Worm (Caenorhabditis elegans) whole organism, L1 larva: ENCODE measurements around the gene pcn-1.

ENCODE experiments used
- C04F5.9 ChIP-seq: sonication (generic microtip); optimal IDR thresholded peaks from 2 replicates; lab custom pipeline; 2016; ENCODE audit warnings: missing genetic modification characterization, missing compliant biosample characterization
- C16A3.4 ChIP-seq: fragments of 150-350 bp; optimal IDR thresholded peaks from 2 replicates; lab custom pipeline; 2014; ENCODE audit warnings: missing biosample characterization, missing genetic modification characterization
- Y116A8C.19 ChIP-seq: sonication (generic microtip); optimal IDR thresholded peaks from 2 replicates; lab custom pipeline; 2016; ENCODE audit warnings: missing compliant biosample characterization, missing genetic modification characterization, borderline replicate concordance
- alr-1 ChIP-seq: fragments of 200-800 bp; sonication (Bioruptor generic); optimal IDR thresholded peaks from 2 replicates; lab custom pipeline; 2018; ENCODE audit warnings: borderline replicate concordance, mild to moderate bottlenecking, missing genetic modification characterization, missing compliant biosample characterization
- aly-2 ChIP-seq: fragments of 150-350 bp; optimal IDR thresholded peaks from 2 replicates; lab custom pipeline; 2014; ENCODE audit warnings: missing biosample characterization, missing genetic modification characterization
- ceh-90 ChIP-seq: sonication (generic microtip); optimal IDR thresholded peaks from 2 replicates; lab custom pipeline; 2016; ENCODE audit warnings: missing genetic modification characterization, missing compliant biosample characterization
- dpl-1 ChIP-seq, 3 experiments: fragments of 150-350 bp in 2 of 3; sonication (generic microtip) in 1 of 3; optimal IDR thresholded peaks; 2 replicates each; lab custom pipeline; 2014 to 2017; ENCODE audit warnings: missing biosample characterization in 3 of 3, missing genetic modification characterization in 3 of 3, missing genetic modification reagents in 3 of 3
- dsc-1 ChIP-seq: sonication (generic microtip); optimal IDR thresholded peaks from 2 replicates; lab custom pipeline; 2016; ENCODE audit warnings: mild to moderate bottlenecking, missing genetic modification characterization, missing compliant biosample characterization
- egl-27 ChIP-seq, 2 experiments: fragments of 150-350 bp in 1 of 2; sonication (generic microtip); optimal IDR thresholded peaks; 3 replicates each; lab custom pipeline; 2017 to 2018; ENCODE audit warnings: missing biosample characterization in 2 of 2, missing genetic modification characterization in 2 of 2, missing genetic modification reagents in 2 of 2
- elt-2 ChIP-seq: sonication (generic microtip); optimal IDR thresholded peaks from 2 replicates; lab custom pipeline; 2016; ENCODE audit warnings: missing genetic modification characterization, mild to moderate bottlenecking, inconsistent platforms, missing compliant biosample characterization, missing genetic modification reagents
- elt-3 ChIP-seq, 6 experiments: fragments of 150-350 bp in 1 of 6; sonication (generic microtip); optimal IDR thresholded peaks; 2 replicates each; lab custom pipeline; 2017 to 2018; ENCODE audit warnings: missing biosample characterization in 6 of 6, missing genetic modification characterization in 6 of 6, inconsistent platforms in 1 of 6
- ets-5 ChIP-seq: fragments of 200-800 bp; sonication (Bioruptor generic); IDR thresholded peaks from 2 replicates; pipeline ENCODE4 v1.3.6; 2022; ENCODE audit warnings: missing genetic modification characterization, missing compliant biosample characterization
- fkh-10 ChIP-seq: sonication (generic microtip); optimal IDR thresholded peaks from 2 replicates; lab custom pipeline; 2017; ENCODE audit warnings: missing biosample characterization, missing genetic modification reagents, missing genetic modification characterization
- fkh-4 ChIP-seq: sonication (generic microtip); optimal IDR thresholded peaks from 2 replicates; lab custom pipeline; 2016; ENCODE audit warnings: missing compliant biosample characterization, missing genetic modification characterization, borderline replicate concordance
- fkh-8 ChIP-seq: sonication (generic microtip); optimal IDR thresholded peaks from 2 replicates; lab custom pipeline; 2016; ENCODE audit warnings: mild to moderate bottlenecking, missing genetic modification characterization, missing compliant biosample characterization
- fos-1 ChIP-seq: fragments of 150-350 bp; optimal IDR thresholded peaks from 2 replicates; lab custom pipeline; 2014; ENCODE audit warnings: missing biosample characterization, missing genetic modification characterization
- hpl-2 ChIP-seq: fragments of 150-350 bp; optimal IDR thresholded peaks from 2 replicates; lab custom pipeline; 2014; ENCODE audit warnings: missing biosample characterization, missing genetic modification reagents, missing genetic modification characterization
- irx-1 ChIP-seq: sonication (generic microtip); optimal IDR thresholded peaks from 2 replicates; lab custom pipeline; 2016; ENCODE audit warnings: missing genetic modification characterization, missing compliant biosample characterization
- isw-1 ChIP-seq: fragments of 200-800 bp; sonication (Bioruptor generic); IDR thresholded peaks from 2 replicates; pipeline ENCODE4 v1.3.6; 2022; ENCODE audit warnings: missing genetic modification characterization, missing compliant biosample characterization
- jun-1 ChIP-seq: fragments of 150-350 bp; optimal IDR thresholded peaks from 2 replicates; lab custom pipeline; 2014; ENCODE audit warnings: missing biosample characterization, missing genetic modification reagents, missing genetic modification characterization
- lin-13 ChIP-seq: fragments of 150-350 bp; optimal IDR thresholded peaks from 2 replicates; lab custom pipeline; 2014; ENCODE audit warnings: missing biosample characterization, missing genetic modification reagents, missing genetic modification characterization
- lin-14 ChIP-seq: fragments of 200-800 bp; sonication (Bioruptor generic); optimal IDR thresholded peaks from 2 replicates; lab custom pipeline; 2018; ENCODE audit warnings: mild to moderate bottlenecking, missing genetic modification characterization, moderate library complexity, missing compliant biosample characterization
- lin-15B ChIP-seq: fragments of 150-350 bp; sonication (generic microtip); optimal IDR thresholded peaks from 3 replicates; lab custom pipeline; 2014; ENCODE audit warnings: missing biosample characterization, missing genetic modification characterization
- lin-35 ChIP-seq, 2 experiments: fragments of 150-350 bp; optimal IDR thresholded peaks; 2 replicates each; lab custom pipeline; 2014; ENCODE audit warnings: missing biosample characterization in 2 of 2, missing genetic modification characterization in 2 of 2, missing genetic modification reagents in 2 of 2
- lin-39 ChIP-seq: fragments of 150-350 bp; optimal IDR thresholded peaks from 2 replicates; lab custom pipeline; 2014; ENCODE audit warnings: missing biosample characterization, missing genetic modification reagents, missing genetic modification characterization
- lsy-2 ChIP-seq, 2 experiments: fragments of 150-350 bp; optimal IDR thresholded peaks; 2 replicates each; lab custom pipeline; 2014; ENCODE audit warnings: missing biosample characterization in 2 of 2, missing genetic modification characterization in 2 of 2
- mab-9 ChIP-seq: fragments of 200-800 bp; sonication (Bioruptor generic); IDR thresholded peaks from 2 replicates; pipeline ENCODE4 v1.3.6; 2022; ENCODE audit warnings: missing genetic modification reagents, missing genetic modification characterization, missing compliant biosample characterization
- mdl-1 ChIP-seq, 2 experiments: fragments of 150-350 bp; optimal IDR thresholded peaks; 2 replicates each; lab custom pipeline; 2014 to 2017; ENCODE audit warnings: missing biosample characterization in 2 of 2, missing genetic modification characterization in 2 of 2, inconsistent platforms in 1 of 2
- mef-2 ChIP-seq: fragments of 150-350 bp; optimal IDR thresholded peaks from 2 replicates; lab custom pipeline; 2014; ENCODE audit warnings: missing biosample characterization, missing genetic modification characterization
- mep-1 ChIP-seq: fragments of 150-350 bp; optimal IDR thresholded peaks from 2 replicates; lab custom pipeline; 2014; ENCODE audit warnings: missing biosample characterization, missing genetic modification characterization
- nhr-11 ChIP-seq: fragments of 150-350 bp; optimal IDR thresholded peaks from 2 replicates; lab custom pipeline; 2014; ENCODE audit warnings: missing biosample characterization, missing genetic modification characterization
- nhr-19 ChIP-seq: fragments of 200-800 bp; sonication (Bioruptor generic); conservative IDR thresholded peaks from 2 replicates; pipeline ENCODE4 v1.3.6; 2022; ENCODE audit warnings: missing genetic modification characterization, missing compliant biosample characterization
- nhr-47 ChIP-seq: sonication (generic microtip); optimal IDR thresholded peaks from 2 replicates; lab custom pipeline; 2016; ENCODE audit warnings: mild to moderate bottlenecking, missing genetic modification characterization, moderate library complexity, missing compliant biosample characterization
- nhr-71 ChIP-seq: sonication (generic microtip); optimal IDR thresholded peaks from 2 replicates; lab custom pipeline; 2016; ENCODE audit warnings: mild to moderate bottlenecking, missing genetic modification characterization, moderate library complexity, missing compliant biosample characterization
- nhr-77 ChIP-seq: fragments of 150-350 bp; optimal IDR thresholded peaks from 2 replicates; lab custom pipeline; 2014; ENCODE audit warnings: missing biosample characterization, missing genetic modification characterization
- pax-3 ChIP-seq: fragments of 200-800 bp; sonication (Bioruptor generic); optimal IDR thresholded peaks from 2 replicates; lab custom pipeline; 2018; ENCODE audit warnings: mild to moderate bottlenecking, missing genetic modification characterization, moderate library complexity, missing compliant biosample characterization
- rnt-1 ChIP-seq: sonication (generic microtip); optimal IDR thresholded peaks from 2 replicates; lab custom pipeline; 2016; ENCODE audit warnings: mild to moderate bottlenecking, missing genetic modification characterization, moderate library complexity, missing compliant biosample characterization
- skn-1 ChIP-seq: fragments of 150-350 bp; optimal IDR thresholded peaks from 2 replicates; lab custom pipeline; 2014; ENCODE audit warnings: missing biosample characterization, missing genetic modification characterization
- snu-23 ChIP-seq: sonication (generic microtip); optimal IDR thresholded peaks from 2 replicates; lab custom pipeline; 2016; ENCODE audit warnings: missing genetic modification characterization, missing compliant biosample characterization
- sptf-1 ChIP-seq: fragments of 150-350 bp; optimal IDR thresholded peaks from 2 replicates; lab custom pipeline; 2014; ENCODE audit warnings: missing biosample characterization, missing genetic modification characterization
- sup-37 ChIP-seq: fragments of 200-800 bp; sonication (Bioruptor generic); optimal IDR thresholded peaks from 2 replicates; lab custom pipeline; 2018; ENCODE audit warnings: mild to moderate bottlenecking, missing genetic modification characterization, missing compliant biosample characterization
- swsn-7 ChIP-seq: sonication (generic microtip); optimal IDR thresholded peaks from 2 replicates; lab custom pipeline; 2016; ENCODE audit warnings: missing genetic modification characterization, missing compliant biosample characterization
- tbx-2 ChIP-seq: sonication (generic microtip); optimal IDR thresholded peaks from 2 replicates; lab custom pipeline; 2016; ENCODE audit warnings: missing genetic modification characterization, missing compliant biosample characterization
- unc-130 ChIP-seq: fragments of 150-350 bp; optimal IDR thresholded peaks from 2 replicates; lab custom pipeline; 2017; ENCODE audit warnings: missing biosample characterization, missing genetic modification characterization, inconsistent platforms
- unc-86 ChIP-seq: sonication (generic microtip); optimal IDR thresholded peaks from 2 replicates; lab custom pipeline; 2016; ENCODE audit warnings: missing genetic modification characterization, missing compliant biosample characterization
- xbp-1 ChIP-seq: sonication (generic microtip); optimal IDR thresholded peaks from 2 replicates; lab custom pipeline; 2016; ENCODE audit warnings: missing genetic modification characterization, missing compliant biosample characterization
- zag-1 ChIP-seq: fragments of 150-350 bp; optimal IDR thresholded peaks from 2 replicates; lab custom pipeline; 2014; ENCODE audit warnings: missing biosample characterization, missing genetic modification characterization
- ztf-4 ChIP-seq: fragments of 150-350 bp; optimal IDR thresholded peaks from 2 replicates; lab custom pipeline; 2014; ENCODE audit warnings: missing biosample characterization, missing genetic modification characterization

pcn-1 gene

DNA sequence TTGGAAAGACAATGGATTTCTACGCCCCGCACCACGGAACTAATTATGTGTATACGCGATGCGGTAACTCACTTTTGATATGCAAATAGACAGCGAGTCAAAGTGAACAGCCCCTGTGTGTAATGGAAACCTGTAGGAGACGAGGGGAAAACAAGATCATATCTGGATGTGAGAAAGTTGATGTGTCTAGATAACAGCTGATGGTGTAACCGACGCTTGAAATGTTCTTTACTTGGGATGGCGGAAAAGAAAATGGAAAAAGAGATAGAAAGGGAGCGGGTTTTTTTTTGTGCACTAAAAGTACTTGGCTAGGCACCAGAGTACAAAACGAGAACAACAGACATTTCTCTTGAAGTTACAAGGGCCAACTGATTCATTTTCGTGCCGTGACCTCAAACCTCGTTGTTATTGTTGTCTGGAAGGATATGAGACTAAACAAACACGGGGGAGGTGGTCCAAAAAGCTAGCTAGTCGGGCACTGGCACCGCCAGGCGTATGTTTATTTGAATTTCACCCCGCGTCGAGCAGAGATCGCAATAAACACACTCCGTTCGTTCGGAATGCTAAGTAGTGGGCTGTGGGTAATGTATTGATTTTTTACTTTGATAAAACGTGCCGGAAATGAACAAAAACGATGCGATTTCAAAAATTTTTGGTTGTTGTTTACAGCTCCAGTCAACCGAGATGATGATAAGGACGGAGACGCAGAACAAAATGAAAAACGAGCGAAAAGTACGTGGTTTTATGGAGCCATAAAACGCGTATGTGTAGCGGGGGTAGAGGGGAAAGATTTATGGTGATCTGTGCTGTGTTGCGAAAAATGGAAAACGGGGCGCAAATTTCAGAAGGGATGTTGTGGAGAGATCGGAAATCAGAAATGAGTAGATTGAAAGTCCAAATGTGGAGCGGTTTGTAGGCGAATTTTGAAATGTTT, 27.1 kb downstream of the pcn-1 start (continued):
- TF ChIP-seq hpl-2 (GFP tag; lab: Kevin White, UChicago), result no peak
- no peak for TF ChIP-seq sup-37 (GFP tag; lab: Kevin White, UChicago)
- no peak for TF ChIP-seq ceh-90

DNA sequence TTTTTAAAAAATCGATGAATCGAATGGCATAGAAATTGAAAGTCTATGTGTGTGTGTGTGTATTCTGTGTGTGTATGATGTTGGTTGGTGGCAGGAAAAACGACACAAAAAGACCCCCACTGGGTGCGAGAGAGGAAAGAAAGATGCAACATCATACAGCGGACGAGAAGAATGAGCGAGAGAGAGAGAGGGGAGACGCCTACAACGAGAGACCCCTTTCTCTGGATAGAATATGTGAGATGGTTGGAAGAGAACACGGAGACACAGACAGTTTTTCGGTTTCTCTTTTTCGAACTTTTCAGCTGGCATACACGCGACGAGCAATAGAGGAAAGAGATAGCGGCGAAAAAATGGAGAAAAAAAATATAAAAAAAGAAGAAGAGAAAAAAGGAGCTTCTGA, 29.4 kb downstream of the pcn-1 start:
- TF ChIP-seq nhr-19 (GFP tag; lab: Robert Waterston, UW), result peak; percentile 51
- no peak for TF ChIP-seq mef-2
- peak; percentile 75 for TF ChIP-seq rnt-1
- peak; percentile 63 for TF ChIP-seq irx-1 (tag; lab: Kevin White, UChicago)
- peak; percentile 53 to 56 for TF ChIP-seq lin-35 (GFP tag; optimal IDR thresholded peaks at IDR 0.05; lab: Kevin White, UChicago)
- peak; percentile 51 for TF ChIP-seq lin-13
- peak in 1 of 2 experiments; percentile 67 for TF ChIP-seq egl-27 (tag; optimal IDR thresholded peaks at IDR 0.05; lab: Kevin White, UChicago)
- TF ChIP-seq dpl-1 (GFP tag; optimal IDR thresholded peaks at IDR 0.05; lab: Kevin White, UChicago), result peak; percentile 18 to 51 (median 44)
- TF ChIP-seq isw-1 (GFP tag; lab: Robert Waterston, UW), result peak; percentile 31; the same call in 1 of the 2 replicates
- peak; percentile 28 for TF ChIP-seq nhr-77 (tag; lab: Kevin White, UChicago)
- TF ChIP-seq ceh-90, result no peak
- TF ChIP-seq fkh-10 (GFP tag; lab: Kevin White, UChicago), result peak; percentile 62
- no peak for TF ChIP-seq ets-5 (GFP tag; lab: Robert Waterston, UW)
- TF ChIP-seq tbx-2 (tag; lab: Kevin White, UChicago), result peak; percentile 64
- peak; percentile 46 for TF ChIP-seq skn-1 (tag; lab: Kevin White, UChicago)
- TF ChIP-seq fkh-8 (tag; lab: Kevin White, UChicago), result peak; percentile 62
- TF ChIP-seq mdl-1 (tag; optimal IDR thresholded peaks at IDR 0.05; lab: Kevin White, UChicago), result peak in 1 of 2 experiments; percentile 71
- peak; percentile 76 for TF ChIP-seq dsc-1 (tag; lab: Kevin White, UChicago)
- TF ChIP-seq elt-3 (tag; optimal IDR thresholded peaks at IDR 0.05; lab: Kevin White, UChicago), result peak in 1 of 6 experiments; percentile 14
- TF ChIP-seq xbp-1 (tag; lab: Kevin White, UChicago), result peak; percentile 42
- TF ChIP-seq zag-1 (tag; lab: Kevin White, UChicago), result peak; percentile 32
- no peak for TF ChIP-seq fkh-4 (tag; lab: Kevin White, UChicago)
- TF ChIP-seq swsn-7 (tag; lab: Kevin White, UChicago), result peak; percentile 62
- TF ChIP-seq nhr-71 (tag; lab: Kevin White, UChicago), result peak; percentile 83
- TF ChIP-seq lsy-2 (tag; optimal IDR thresholded peaks at IDR 0.05; lab: Kevin White, UChicago), result peak; percentile 57 to 87
- TF ChIP-seq ztf-4, result no peak
- no peak for TF ChIP-seq elt-2 (tag; lab: Kevin White, UChicago)
- TF ChIP-seq nhr-47, result peak; percentile 68
- no peak for TF ChIP-seq mab-9 (GFP tag; lab: Robert Waterston, UW)
- TF ChIP-seq aly-2 (tag; lab: Kevin White, UChicago), result peak; percentile 26
- peak; percentile 82 for TF ChIP-seq snu-23 (GFP tag; lab: Kevin White, UChicago)
- peak; percentile 8 for TF ChIP-seq unc-130 (tag; lab: Kevin White, UChicago)
- TF ChIP-seq lin-39 (tag; lab: Kevin White, UChicago), result peak; percentile 1
- no peak for TF ChIP-seq alr-1 (tag; lab: Kevin White, UChicago)
- TF ChIP-seq C16A3.4, result peak; percentile 62
- peak; percentile 96 for TF ChIP-seq lin-14 (GFP tag; lab: Kevin White, UChicago)
- TF ChIP-seq pax-3, result no peak
- peak; percentile 47 for TF ChIP-seq jun-1 (tag; lab: Kevin White, UChicago)
- no peak for TF ChIP-seq Y116A8C.19 (tag; lab: Kevin White, UChicago)
- peak; percentile 56 for TF ChIP-seq fos-1 (tag; lab: Kevin White, UChicago)
- peak; percentile 67 for TF ChIP-seq unc-86
- TF ChIP-seq mep-1 (tag; lab: Kevin White, UChicago), result peak; percentile 79
- no peak for TF ChIP-seq hpl-2 (GFP tag; lab: Kevin White, UChicago)
- no peak for TF ChIP-seq lin-15B
- TF ChIP-seq nhr-11 (tag; lab: Kevin White, UChicago), result peak; percentile 33
- TF ChIP-seq sptf-1 (tag; lab: Kevin White, UChicago), result no peak
- peak; percentile 5 for TF ChIP-seq C04F5.9 (tag; lab: Kevin White, UChicago)
